Worm (Caenorhabditis elegans): ENCODE measurements around the gene F30B5.11.

DNA sequence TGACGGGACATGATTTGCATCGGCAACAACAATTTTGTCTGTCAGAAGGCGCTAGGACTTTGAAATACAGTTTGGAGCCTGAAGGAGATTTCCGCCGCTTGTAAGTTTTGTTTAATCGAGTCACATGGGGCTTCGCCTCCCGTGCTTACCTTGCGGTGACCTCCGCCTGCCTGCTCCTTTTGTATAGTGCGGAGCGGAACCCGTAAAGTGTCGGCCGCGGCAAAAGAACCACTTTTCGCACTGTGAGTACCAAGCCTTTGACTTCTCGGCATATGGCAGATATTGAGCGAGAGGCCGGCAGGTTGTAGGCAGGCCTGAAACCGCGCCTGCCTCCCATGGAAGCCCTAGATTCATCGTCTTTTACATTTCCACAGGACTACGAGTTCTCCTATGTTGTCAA lies 46.1 kb upstream of the F30B5.11 start:
- no peak for TF ChIP-seq ama-1 (optimal IDR thresholded peaks at IDR 0.05)
- no peak for TF ChIP-seq lim-6 (tag; optimal IDR thresholded peaks at IDR 0.05)
- no peak for TF ChIP-seq pag-3 (tag; optimal IDR thresholded peaks at IDR 0.05; ENCODE audit: borderline replicate concordance)
- no peak for TF ChIP-seq pros-1 (tag; optimal IDR thresholded peaks at IDR 0.05)

Measured in whole organism, late embryonic.